Fruit fly (Drosophila melanogaster) whole organism, embryonic: ENCODE results near the gene CG1074.

Experiments used
- Awh ChIP-seq: fragments of 200-800 bp; sonication (Bioruptor generic); IDR thresholded peaks from 2 replicates; pipeline ENCODE4, ENCODE4 v1.3.6; 2022; ENCODE audit warnings: missing biosample characterization, missing genetic modification characterization
- Blimp-1 ChIP-seq: fragments of 200-800 bp; sonication (Bioruptor generic); optimal IDR thresholded peaks from 3 replicates; lab custom pipeline; 2018; ENCODE audit warnings: missing biosample characterization, missing genetic modification characterization, mild to moderate bottlenecking, moderate library complexity, missing genetic modification reagents
- CG10366 ChIP-seq: fragments of 200-800 bp; sonication (Bioruptor generic); IDR thresholded peaks from 2 replicates; pipeline ENCODE4 v1.3.6; 2022; ENCODE audit warnings: missing biosample characterization, missing genetic modification characterization
- CG10431 ChIP-seq: fragments of 200-800 bp; sonication (Bioruptor generic); optimal IDR thresholded peaks from 3 replicates; lab custom pipeline; 2018; ENCODE audit warnings: missing biosample characterization, mild to moderate bottlenecking, missing genetic modification characterization
- CG10543 ChIP-seq: fragments of 200-800 bp; sonication (Bioruptor generic); optimal IDR thresholded peaks from 3 replicates; lab custom pipeline; 2017; ENCODE audit warnings: missing biosample characterization, mild to moderate bottlenecking, missing genetic modification characterization, moderate library complexity
- CG11504 ChIP-seq: fragments of 200-800 bp; sonication (Bioruptor generic); optimal IDR thresholded peaks from 3 replicates; lab custom pipeline; 2019; ENCODE audit warnings: missing biosample characterization, mild to moderate bottlenecking, missing genetic modification characterization, moderate library complexity
- CG12659 ChIP-seq: fragments of 200-800 bp; sonication (Bioruptor generic); optimal IDR thresholded peaks from 3 replicates; lab custom pipeline; 2017; ENCODE audit warnings: mild to moderate bottlenecking, missing biosample characterization, missing genetic modification reagents, missing genetic modification characterization
- CG2120 ChIP-seq: fragments of 200-800 bp; sonication (Bioruptor generic); optimal IDR thresholded peaks from 3 replicates; lab custom pipeline; 2016; ENCODE audit warnings: missing biosample characterization, missing genetic modification characterization
- CG3065 ChIP-seq: fragments of 200-800 bp; sonication (Bioruptor generic); optimal IDR thresholded peaks from 2 replicates; lab custom pipeline; 2016; ENCODE audit warnings: missing biosample characterization, missing genetic modification characterization
- CG34224 ChIP-seq: fragments of 200-800 bp; sonication (Bioruptor generic); IDR thresholded peaks from 3 replicates; pipeline ENCODE4 v1.3.6; 2022; ENCODE audit warnings: missing biosample characterization, missing genetic modification characterization; ENCODE audit not compliant: partially characterized antibody
- CG3847 ChIP-seq: fragments of 200-800 bp; sonication (Bioruptor generic); IDR thresholded peaks from 2 replicates; pipeline ENCODE4 v1.3.6; 2022; ENCODE audit warnings: missing biosample characterization, missing genetic modification characterization
- CG4282 ChIP-seq: fragments of 200-800 bp; sonication (Bioruptor generic); optimal IDR thresholded peaks from 2 replicates; lab custom pipeline; 2016; ENCODE audit warnings: missing biosample characterization, missing genetic modification characterization
- CG6791 ChIP-seq: fragments of 200-800 bp; sonication (Bioruptor generic); IDR thresholded peaks from 3 replicates; pipeline ENCODE4 v1.3.6; 2022; ENCODE audit warnings: missing biosample characterization, missing genetic modification characterization; ENCODE audit not compliant: partially characterized antibody
- CG7745 ChIP-seq: fragments of 200-800 bp; sonication (Bioruptor generic); optimal IDR thresholded peaks from 2 replicates; lab custom pipeline; 2018; ENCODE audit warnings: missing biosample characterization, mild to moderate bottlenecking, missing genetic modification characterization, moderate library complexity
- CG9609 ChIP-seq: fragments of 200-800 bp; sonication (Bioruptor generic); optimal IDR thresholded peaks from 3 replicates; lab custom pipeline; 2016; ENCODE audit warnings: missing biosample characterization, missing genetic modification characterization
- CHES-1-like ChIP-seq: fragments of 200-800 bp; sonication (Bioruptor generic); optimal IDR thresholded peaks from 2 replicates; lab custom pipeline; 2016; ENCODE audit warnings: missing biosample characterization, missing genetic modification characterization
- Chrac-16 ChIP-seq: fragments of 200-800 bp; sonication (Bioruptor generic); optimal IDR thresholded peaks from 3 replicates; lab custom pipeline; 2016; ENCODE audit warnings: missing biosample characterization, missing genetic modification characterization
- D ChIP-seq, 2 experiments: fragments of 200-800 bp in 1 of 2; fragments of >200 bp in 1 of 2; sonication (Bioruptor generic) in 1 of 2; optimal IDR thresholded peaks; 2 replicates in 1 of 2; 3 replicates in 1 of 2; lab custom pipeline; 2017; ENCODE audit warnings: mild to moderate bottlenecking in 1 of 2, missing biosample characterization in 1 of 2, missing genetic modification characterization in 1 of 2, missing genetic modification reagents in 1 of 2
- D19B ChIP-seq: fragments of 200-800 bp; sonication (Bioruptor generic); optimal IDR thresholded peaks from 2 replicates; lab custom pipeline; 2017; ENCODE audit warnings: missing biosample characterization, mild to moderate bottlenecking, missing genetic modification characterization
- Dek ChIP-seq: fragments of 200-800 bp; sonication (Bioruptor generic); optimal IDR thresholded peaks from 3 replicates; lab custom pipeline; 2019; ENCODE audit warnings: missing biosample characterization, mild to moderate bottlenecking, missing genetic modification characterization, moderate library complexity
- Dip2 ChIP-seq: fragments of 200-800 bp; sonication (Bioruptor generic); IDR thresholded peaks from 2 replicates; pipeline ENCODE4 v1.3.6; 2022; ENCODE audit warnings: missing biosample characterization, missing genetic modification characterization
- E2f1 ChIP-seq: fragments of 200-800 bp; sonication (Bioruptor generic); IDR thresholded peaks from 2 replicates; pipeline ENCODE4 v1.3.6; 2022; ENCODE audit warnings: missing biosample characterization, missing genetic modification characterization
- ERR ChIP-seq: fragments of 200-800 bp; sonication (Bioruptor generic); optimal IDR thresholded peaks from 2 replicates; lab custom pipeline; 2016; ENCODE audit warnings: missing biosample characterization, missing genetic modification characterization
- Ets97D ChIP-seq: fragments of 200-800 bp; sonication (Bioruptor generic); optimal IDR thresholded peaks from 3 replicates; lab custom pipeline; 2016; ENCODE audit warnings: missing biosample characterization, missing genetic modification characterization
- HHEX ChIP-seq: fragments of 200-800 bp; sonication (Bioruptor generic); optimal IDR thresholded peaks from 3 replicates; lab custom pipeline; 2017; ENCODE audit warnings: missing biosample characterization, mild to moderate bottlenecking, missing genetic modification characterization, missing genetic modification reagents
- Hr51 ChIP-seq, 2 experiments: fragments of 200-800 bp; sonication (Bioruptor generic); optimal IDR thresholded peaks; 2 replicates in 1 of 2; 3 replicates in 1 of 2; lab custom pipeline; 2016 to 2018; ENCODE audit warnings: missing biosample characterization in 2 of 2, missing genetic modification characterization in 2 of 2, mild to moderate bottlenecking in 1 of 2, moderate library complexity in 1 of 2
- NFAT ChIP-seq: fragments of 200-800 bp; sonication (Bioruptor generic); IDR thresholded peaks from 2 replicates; pipeline ENCODE4 v1.3.6; 2022; ENCODE audit warnings: missing biosample characterization, missing genetic modification characterization
- PHDP ChIP-seq: fragments of 200-800 bp; sonication (Bioruptor generic); optimal IDR thresholded peaks from 3 replicates; lab custom pipeline; 2018; ENCODE audit warnings: missing biosample characterization, mild to moderate bottlenecking, missing genetic modification characterization, moderate library complexity
- Tbp ChIP-seq: fragments of >200 bp; optimal IDR thresholded peaks from 2 replicates; lab custom pipeline; 2018; ENCODE audit warnings: missing biosample characterization, missing genetic modification characterization
- Vsx1 ChIP-seq: fragments of 200-800 bp; sonication (Bioruptor generic); optimal IDR thresholded peaks from 2 replicates; lab custom pipeline; 2017; ENCODE audit warnings: missing biosample characterization, mild to moderate bottlenecking, missing genetic modification characterization, missing genetic modification reagents
- Xrp1 ChIP-seq: fragments of 200-800 bp; sonication (Bioruptor generic); IDR thresholded peaks from 2 replicates; pipeline ENCODE4 v1.3.6; 2022; ENCODE audit warnings: missing biosample characterization, missing genetic modification characterization
- cas ChIP-seq: fragments of 200-800 bp; sonication (Bioruptor generic); IDR thresholded peaks from 2 replicates; pipeline ENCODE4 v1.3.6; 2022; ENCODE audit warnings: missing biosample characterization, missing genetic modification characterization
- crc ChIP-seq: fragments of 200-800 bp; sonication (Bioruptor generic); optimal IDR thresholded peaks from 2 replicates; lab custom pipeline; 2016; ENCODE audit warnings: missing biosample characterization, missing genetic modification characterization
- hth ChIP-seq: fragments of >200 bp; optimal IDR thresholded peaks from 2 replicates; lab custom pipeline; 2017; ENCODE audit warnings: inconsistent platforms
- jumu ChIP-seq: fragments of 200-800 bp; sonication (Bioruptor generic); optimal IDR thresholded peaks from 3 replicates; lab custom pipeline; 2016; ENCODE audit warnings: missing biosample characterization, missing genetic modification characterization
- lov ChIP-seq, 2 experiments: fragments of 200-800 bp in 1 of 2; fragments of >200 bp in 1 of 2; sonication (Bioruptor generic) in 1 of 2; IDR thresholded peaks in 1 of 2; optimal IDR thresholded peaks in 1 of 2; 2 replicates in 1 of 2; 3 replicates in 1 of 2; pipeline versions ENCODE4 v1.3.6 to Lab custom; 2017 to 2022; ENCODE audit warnings: missing biosample characterization in 1 of 2, missing genetic modification characterization in 1 of 2
- nom ChIP-seq: fragments of 200-800 bp; sonication (Bioruptor generic); optimal IDR thresholded peaks from 2 replicates; lab custom pipeline; 2017; ENCODE audit warnings: missing biosample characterization, missing genetic modification characterization, mild to moderate bottlenecking, moderate library complexity, missing genetic modification reagents
- prd ChIP-seq, 3 experiments: fragments of >200 bp in 2 of 3; fragments of 200-800 bp in 1 of 3; sonication (Bioruptor generic) in 1 of 3; optimal IDR thresholded peaks in 2 of 3; IDR thresholded peaks in 1 of 3; 2 replicates in 2 of 3; 3 replicates in 1 of 3; pipeline versions ENCODE4 v1.3.6 to Lab custom; 2017 to 2022; ENCODE audit warnings: missing biosample characterization in 1 of 3, missing genetic modification characterization in 1 of 3
- row ChIP-seq: fragments of 200-800 bp; sonication (Bioruptor generic); IDR thresholded peaks from 3 replicates; pipeline ENCODE4 v1.3.6; 2022; ENCODE audit warnings: missing biosample characterization, missing genetic modification characterization
- sd ChIP-seq: fragments of 200-800 bp; sonication (Bioruptor generic); optimal IDR thresholded peaks from 3 replicates; lab custom pipeline; 2018; ENCODE audit warnings: missing biosample characterization, mild to moderate bottlenecking, missing genetic modification characterization, moderate library complexity
- sr ChIP-seq: fragments of 200-800 bp; sonication (Bioruptor generic); IDR thresholded peaks from 3 replicates; pipeline ENCODE4 v1.3.6; 2022; ENCODE audit warnings: missing biosample characterization, missing genetic modification characterization
- ssp ChIP-seq: fragments of 200-800 bp; sonication (Bioruptor generic); IDR thresholded peaks from 2 replicates; pipeline ENCODE4 v1.3.6; 2022; ENCODE audit warnings: missing biosample characterization, missing genetic modification characterization
- stc ChIP-seq: fragments of 200-800 bp; sonication (Bioruptor generic); IDR thresholded peaks from 2 replicates; pipeline ENCODE4 v1.3.6; 2022; ENCODE audit warnings: missing biosample characterization, missing genetic modification characterization
- stwl ChIP-seq: fragments of 200-800 bp; sonication (Bioruptor generic); optimal IDR thresholded peaks from 3 replicates; lab custom pipeline; 2018; ENCODE audit warnings: missing biosample characterization, mild to moderate bottlenecking, missing genetic modification characterization, moderate library complexity
- unc-4 ChIP-seq: fragments of 200-800 bp; sonication (Bioruptor generic); IDR thresholded peaks from 2 replicates; pipeline ENCODE4 v1.3.6; 2022; ENCODE audit warnings: missing biosample characterization, missing genetic modification characterization; ENCODE audit not compliant: partially characterized antibody
- yki ChIP-seq: fragments of >200 bp; optimal IDR thresholded peaks from 3 replicates; lab custom pipeline; 2018

Gene CG1074

dm6 chr3R:4452345-4453044, 18.7 kb downstream of the CG1074 start (continued):
- peak; percentile 99 for TF ChIP-seq sr (GFP tag; lab: Robert Waterston, UW)
- TF ChIP-seq CG7745 (tag; lab: Kevin White, UChicago) = no peak
- TF ChIP-seq hth = no peak
- no peak for TF ChIP-seq CG3847 (GFP tag; lab: Robert Waterston, UW)
- TF ChIP-seq Ets97D (GFP tag; lab: Kevin White, UChicago) = no peak
- peak; percentile 46; the same call in 1 of the 3 replicates for TF ChIP-seq CG34224 (GFP tag; lab: Robert Waterston, UW)
- TF ChIP-seq sd (tag; lab: Kevin White, UChicago) = no peak
- TF ChIP-seq CG10366 = no peak
- TF ChIP-seq CG3065 (GFP tag; lab: Kevin White, UChicago) = peak; percentile 21
- no peak for TF ChIP-seq CG2120
- TF ChIP-seq CHES-1-like (GFP tag; lab: Kevin White, UChicago) = no peak
- no peak for TF ChIP-seq Hr51 (GFP tag; optimal IDR thresholded peaks at IDR 0.05; lab: Kevin White, UChicago)
- peak; percentile 96 for TF ChIP-seq yki
- peak; percentile 71 for TF ChIP-seq Blimp-1 (GFP tag; lab: Kevin White, UChicago)
- no peak for TF ChIP-seq jumu (GFP tag; lab: Kevin White, UChicago)
- TF ChIP-seq CG10431 (GFP tag; lab: Kevin White, UChicago) = no peak
- TF ChIP-seq HHEX (GFP tag; lab: Kevin White, UChicago) = no peak
- no peak for TF ChIP-seq CG10543 (GFP tag; lab: Kevin White, UChicago)
- no peak for TF ChIP-seq ERR (GFP tag; lab: Kevin White, UChicago)
- TF ChIP-seq CG9609 (GFP tag; lab: Kevin White, UChicago) = no peak
- no peak for TF ChIP-seq Tbp (GFP tag; lab: Kevin White, UChicago)
- TF ChIP-seq E2f1 (GFP tag; lab: Robert Waterston, UW) = no peak
- 0 out of 2 replicates have a peak, but pooled peaks have one; percentile 18 for TF ChIP-seq Awh
- TF ChIP-seq Chrac-16 = no peak
- TF ChIP-seq Xrp1 (GFP tag; lab: Robert Waterston, UW) = no peak
- no peak for TF ChIP-seq stc (GFP tag; lab: Robert Waterston, UW)
- no peak for TF ChIP-seq Dek (tag; lab: Kevin White, UChicago)
- TF ChIP-seq PHDP = no peak
- no peak for TF ChIP-seq crc (GFP tag; lab: Kevin White, UChicago)
- no peak for TF ChIP-seq CG11504 (tag; lab: Kevin White, UChicago)
- TF ChIP-seq stwl (tag; lab: Kevin White, UChicago) = no peak
- no peak for TF ChIP-seq Dip2 (GFP tag; lab: Robert Waterston, UW)
- TF ChIP-seq ssp (GFP tag; lab: Robert Waterston, UW) = no peak
- no peak for TF ChIP-seq prd (optimal IDR thresholded peaks at IDR 0.05; lab: Kevin White, UChicago)
- TF ChIP-seq prd (GFP tag; IDR thresholded peaks at IDR 0.05; lab: Robert Waterston, UW) = no peak
- TF ChIP-seq cas (GFP tag; lab: Robert Waterston, UW) = no peak
- peak; percentile 46; the same call in 1 of the 2 replicates for TF ChIP-seq unc-4 (GFP tag; lab: Robert Waterston, UW)
- TF ChIP-seq D (optimal IDR thresholded peaks at IDR 0.05; lab: Kevin White, UChicago) = no peak
- no peak for TF ChIP-seq D (GFP tag; optimal IDR thresholded peaks at IDR 0.05; lab: Kevin White, UChicago)
- no peak for TF ChIP-seq lov (optimal IDR thresholded peaks at IDR 0.05; lab: Kevin White, UChicago)
- no peak for TF ChIP-seq lov (GFP tag; IDR thresholded peaks at IDR 0.05; lab: Robert Waterston, UW)
- no peak for TF ChIP-seq Vsx1 (GFP tag; lab: Kevin White, UChicago)
- no peak for TF ChIP-seq CG12659
- peak; percentile 42; the same call in 2 of the 3 replicates for TF ChIP-seq CG6791 (GFP tag; lab: Robert Waterston, UW)
- TF ChIP-seq row = no peak
- TF ChIP-seq D19B (GFP tag; lab: Kevin White, UChicago) = no peak
- no peak for TF ChIP-seq CG4282 (GFP tag; lab: Kevin White, UChicago)
- no peak for TF ChIP-seq NFAT (GFP tag; lab: Robert Waterston, UW)
- TF ChIP-seq nom = peak; percentile 13
